Fruit fly (Drosophila melanogaster) whole organism, embryonic: ENCODE measurements around the gene CG16953.
A peak's percentile ranks its signal among the peaks of the same experiment; 100 is the strongest.

ENCODE experiments used
- Ada2b ChIP-seq: fragments of 200-800 bp; sonication (Bioruptor generic); IDR thresholded peaks from 2 replicates; pipeline ENCODE4 v1.3.6; 2022; ENCODE audit warnings: missing biosample characterization, missing genetic modification characterization
- Aef1 ChIP-seq: fragments of 200-800 bp; sonication (Bioruptor generic); IDR thresholded peaks from 3 replicates; pipeline ENCODE4 v1.3.6; 2022; ENCODE audit warnings: missing biosample characterization, missing genetic modification characterization
- B-H1 ChIP-seq: fragments of 200-800 bp; sonication (Bioruptor generic); IDR thresholded peaks from 3 replicates; pipeline ENCODE4 v1.3.6; 2022; ENCODE audit warnings: missing biosample characterization, missing genetic modification characterization
- CG10366 ChIP-seq: fragments of 200-800 bp; sonication (Bioruptor generic); IDR thresholded peaks from 2 replicates; pipeline ENCODE4 v1.3.6; 2022; ENCODE audit warnings: missing biosample characterization, missing genetic modification characterization
- CG12104 ChIP-seq: fragments of 200-800 bp; sonication (Bioruptor generic); optimal IDR thresholded peaks from 3 replicates; lab custom pipeline; 2016; ENCODE audit warnings: missing biosample characterization, missing genetic modification characterization
- CG12769 ChIP-seq: fragments of 200-800 bp; sonication (Bioruptor generic); optimal IDR thresholded peaks from 2 replicates; lab custom pipeline; 2019; ENCODE audit warnings: missing biosample characterization, mild to moderate bottlenecking, missing genetic modification characterization, moderate library complexity
- CG13624 ChIP-seq: fragments of 200-800 bp; sonication (Bioruptor generic); optimal IDR thresholded peaks from 2 replicates; lab custom pipeline; 2016; ENCODE audit warnings: missing biosample characterization, missing genetic modification characterization
- CG14441 ChIP-seq: fragments of 200-800 bp; sonication (Bioruptor generic); IDR thresholded peaks from 2 replicates; pipeline ENCODE4 v1.3.6; 2022; ENCODE audit warnings: missing biosample characterization, missing genetic modification characterization
- CG15514 ChIP-seq: fragments of 200-800 bp; sonication (Bioruptor generic); optimal IDR thresholded peaks from 3 replicates; lab custom pipeline; 2017; ENCODE audit warnings: missing biosample characterization, missing genetic modification characterization, mild to moderate bottlenecking, moderate library complexity, missing genetic modification reagents
- CG15601 ChIP-seq: fragments of 200-800 bp; sonication (Bioruptor generic); optimal IDR thresholded peaks from 3 replicates; lab custom pipeline; 2019; ENCODE audit warnings: missing biosample characterization, mild to moderate bottlenecking, missing genetic modification characterization, moderate library complexity
- CG2678 ChIP-seq: fragments of 200-800 bp; sonication (Bioruptor generic); optimal IDR thresholded peaks from 3 replicates; lab custom pipeline; 2019; ENCODE audit warnings: missing biosample characterization, mild to moderate bottlenecking, missing genetic modification characterization, moderate library complexity
- CG31388 ChIP-seq: fragments of 200-800 bp; sonication (Bioruptor generic); optimal IDR thresholded peaks from 2 replicates; lab custom pipeline; 2016; ENCODE audit warnings: missing biosample characterization, missing genetic modification characterization
- CG3281 ChIP-seq: fragments of 200-800 bp; sonication (Bioruptor generic); optimal IDR thresholded peaks from 3 replicates; lab custom pipeline; 2017; ENCODE audit warnings: missing biosample characterization, mild to moderate bottlenecking, missing genetic modification characterization
- CG4360 ChIP-seq: fragments of 200-800 bp; sonication (Bioruptor generic); IDR thresholded peaks from 2 replicates; pipeline ENCODE4 v1.3.6; 2022; ENCODE audit warnings: missing biosample characterization, missing genetic modification characterization
- CG6765 ChIP-seq: fragments of 200-800 bp; sonication (Bioruptor generic); optimal IDR thresholded peaks from 3 replicates; lab custom pipeline; 2017; ENCODE audit warnings: missing biosample characterization, mild to moderate bottlenecking, missing genetic modification characterization
- CG7745 ChIP-seq: fragments of 200-800 bp; sonication (Bioruptor generic); optimal IDR thresholded peaks from 2 replicates; lab custom pipeline; 2018; ENCODE audit warnings: missing biosample characterization, mild to moderate bottlenecking, missing genetic modification characterization, moderate library complexity
- CG8290 ChIP-seq, 3 experiments: fragments of 200-800 bp; sonication (Bioruptor generic); optimal IDR thresholded peaks; 2 replicates each; lab custom pipeline; 2016 to 2019; ENCODE audit warnings: missing biosample characterization in 3 of 3, missing genetic modification characterization in 3 of 3, mild to moderate bottlenecking in 2 of 3, moderate library complexity in 1 of 3
- CG9797 ChIP-seq: fragments of 200-800 bp; sonication (Bioruptor generic); optimal IDR thresholded peaks from 3 replicates; lab custom pipeline; 2018; ENCODE audit warnings: missing biosample characterization, mild to moderate bottlenecking, missing genetic modification characterization
- D19B ChIP-seq: fragments of 200-800 bp; sonication (Bioruptor generic); optimal IDR thresholded peaks from 2 replicates; lab custom pipeline; 2017; ENCODE audit warnings: missing biosample characterization, mild to moderate bottlenecking, missing genetic modification characterization
- Drgx ChIP-seq: fragments of 200-800 bp; sonication (Bioruptor generic); IDR thresholded peaks from 2 replicates; pipeline ENCODE4 v1.3.6; 2022; ENCODE audit warnings: missing biosample characterization, missing genetic modification characterization
- E2f1 ChIP-seq: fragments of 200-800 bp; sonication (Bioruptor generic); IDR thresholded peaks from 2 replicates; pipeline ENCODE4 v1.3.6; 2022; ENCODE audit warnings: missing biosample characterization, missing genetic modification characterization
- HLH3B ChIP-seq: fragments of 200-800 bp; sonication (Bioruptor generic); IDR thresholded peaks from 2 replicates; pipeline ENCODE4 v1.3.6; 2022; ENCODE audit warnings: missing biosample characterization, missing genetic modification characterization
- Hand ChIP-seq: fragments of 200-800 bp; sonication (Bioruptor generic); optimal IDR thresholded peaks from 2 replicates; lab custom pipeline; 2017; ENCODE audit warnings: mild to moderate bottlenecking, missing biosample characterization, missing genetic modification reagents, missing genetic modification characterization
- Max ChIP-seq: fragments of 200-800 bp; sonication (Bioruptor generic); optimal IDR thresholded peaks from 2 replicates; lab custom pipeline; 2016; ENCODE audit warnings: missing biosample characterization, mild to moderate bottlenecking, missing genetic modification characterization
- Meics ChIP-seq: fragments of 200-800 bp; sonication (Bioruptor generic); optimal IDR thresholded peaks from 2 replicates; lab custom pipeline; 2017; ENCODE audit warnings: missing biosample characterization, mild to moderate bottlenecking, missing genetic modification characterization
- NC2α ChIP-seq: fragments of 200-800 bp; sonication (Bioruptor generic); optimal IDR thresholded peaks from 2 replicates; lab custom pipeline; 2016; ENCODE audit warnings: missing biosample characterization, missing genetic modification characterization
- Nf-YB ChIP-seq: fragments of 200-800 bp; sonication (Bioruptor generic); optimal IDR thresholded peaks from 3 replicates; lab custom pipeline; 2019; ENCODE audit warnings: missing biosample characterization, mild to moderate bottlenecking, missing genetic modification characterization, moderate library complexity
- Nf-YC ChIP-seq: fragments of 200-800 bp; optimal IDR thresholded peaks from 3 replicates; lab custom pipeline; 2019; ENCODE audit warnings: missing biosample characterization, mild to moderate bottlenecking, missing genetic modification characterization, moderate library complexity
- Ssrp ChIP-seq: fragments of 200-800 bp; sonication (Bioruptor generic); optimal IDR thresholded peaks from 2 replicates; lab custom pipeline; 2018; ENCODE audit warnings: missing biosample characterization, mild to moderate bottlenecking, missing genetic modification characterization, moderate library complexity
- Xrp1 ChIP-seq: fragments of 200-800 bp; sonication (Bioruptor generic); IDR thresholded peaks from 2 replicates; pipeline ENCODE4 v1.3.6; 2022; ENCODE audit warnings: missing biosample characterization, missing genetic modification characterization
- YL-1 ChIP-seq: fragments of 200-800 bp; sonication (Bioruptor generic); optimal IDR thresholded peaks from 3 replicates; lab custom pipeline; 2017; ENCODE audit warnings: missing biosample characterization, mild to moderate bottlenecking, missing genetic modification characterization
- exex ChIP-seq: fragments of 200-800 bp; sonication (Bioruptor generic); optimal IDR thresholded peaks from 4 replicates; lab custom pipeline; 2018; ENCODE audit warnings: missing biosample characterization, mild to moderate bottlenecking, missing genetic modification characterization, moderate library complexity
- fu2 ChIP-seq: fragments of 200-800 bp; sonication (Bioruptor generic); optimal IDR thresholded peaks from 2 replicates; lab custom pipeline; 2016; ENCODE audit warnings: missing biosample characterization, missing genetic modification characterization
- gfzf ChIP-seq: fragments of 200-800 bp; sonication (Bioruptor generic); optimal IDR thresholded peaks from 2 replicates; lab custom pipeline; 2016; ENCODE audit warnings: missing biosample characterization, mild to moderate bottlenecking, missing genetic modification characterization, moderate library complexity
- gro ChIP-seq: fragments of 200-800 bp; sonication (Bioruptor generic); optimal IDR thresholded peaks from 2 replicates; lab custom pipeline; 2016; ENCODE audit warnings: missing biosample characterization, missing genetic modification characterization
- hbn ChIP-seq: fragments of 200-800 bp; sonication (Bioruptor generic); IDR thresholded peaks from 2 replicates; pipeline ENCODE4 v1.3.6; 2022; ENCODE audit warnings: missing biosample characterization, missing genetic modification characterization; ENCODE audit not compliant: partially characterized antibody
- lab ChIP-seq: fragments of 200-800 bp; sonication (Bioruptor generic); optimal IDR thresholded peaks from 3 replicates; lab custom pipeline; 2017; ENCODE audit warnings: missing biosample characterization, missing genetic modification characterization, mild to moderate bottlenecking, moderate library complexity, missing genetic modification reagents
- org-1 ChIP-seq: fragments of 200-800 bp; sonication (Bioruptor generic); optimal IDR thresholded peaks from 2 replicates; lab custom pipeline; 2017; ENCODE audit warnings: missing biosample characterization, missing genetic modification characterization
- prd ChIP-seq, 3 experiments: fragments of >200 bp in 2 of 3; fragments of 200-800 bp in 1 of 3; sonication (Bioruptor generic) in 1 of 3; optimal IDR thresholded peaks in 2 of 3; IDR thresholded peaks in 1 of 3; 2 replicates in 2 of 3; 3 replicates in 1 of 3; pipeline versions ENCODE4 v1.3.6 to Lab custom; 2017 to 2022; ENCODE audit warnings: missing biosample characterization in 1 of 3, missing genetic modification characterization in 1 of 3
- pros ChIP-seq: fragments of 200-800 bp; sonication (Bioruptor generic); optimal IDR thresholded peaks from 3 replicates; lab custom pipeline; 2019; ENCODE audit warnings: missing biosample characterization, mild to moderate bottlenecking, missing genetic modification characterization, moderate library complexity
- psq ChIP-seq: fragments of 200-800 bp; sonication (Bioruptor generic); optimal IDR thresholded peaks from 2 replicates; lab custom pipeline; 2017; ENCODE audit warnings: missing biosample characterization, missing genetic modification characterization
- pzg ChIP-seq: fragments of 200-800 bp; sonication (Bioruptor generic); optimal IDR thresholded peaks from 3 replicates; lab custom pipeline; 2018; ENCODE audit warnings: missing biosample characterization, mild to moderate bottlenecking, missing genetic modification characterization, moderate library complexity
- sc ChIP-seq, 3 experiments: fragments of >200 bp in 2 of 3; fragments of 200-800 bp in 1 of 3; sonication (Bioruptor generic) in 1 of 3; optimal IDR thresholded peaks; 2 replicates in 2 of 3; 3 replicates in 1 of 3; lab custom pipeline; 2017; ENCODE audit warnings: mild to moderate bottlenecking in 1 of 3, missing biosample characterization in 1 of 3, missing genetic modification characterization in 1 of 3, missing genetic modification reagents in 1 of 3
- sim ChIP-seq: fragments of 200-800 bp; sonication (Bioruptor generic); IDR thresholded peaks from 2 replicates; pipeline ENCODE4 v1.3.6; 2022; ENCODE audit warnings: missing biosample characterization, missing genetic modification characterization
- sisA ChIP-seq: fragments of 200-800 bp; sonication (Bioruptor generic); IDR thresholded peaks from 2 replicates; pipeline ENCODE4 v1.3.6; 2022; ENCODE audit warnings: missing biosample characterization, missing genetic modification characterization
- tap ChIP-seq: fragments of 200-800 bp; optimal IDR thresholded peaks from 3 replicates; lab custom pipeline; 2019; ENCODE audit warnings: missing biosample characterization, mild to moderate bottlenecking, missing genetic modification characterization, moderate library complexity
- unpg ChIP-seq: fragments of 200-800 bp; sonication (Bioruptor generic); optimal IDR thresholded peaks from 3 replicates; lab custom pipeline; 2018; ENCODE audit warnings: missing biosample characterization, mild to moderate bottlenecking, missing genetic modification characterization, moderate library complexity
- vvl ChIP-seq: fragments of 200-800 bp; sonication (Bioruptor generic); IDR thresholded peaks from 2 replicates; pipeline ENCODE4 v1.3.6; 2022; ENCODE audit warnings: missing biosample characterization, missing genetic modification characterization

CG16953 gene

dm6 chr3R:20560019-20560667 is 25.5 kb downstream of the CG16953 start, which contains the start of gene CG15922 (continued):
- TF ChIP-seq YL-1 (peak; percentile 8), sc (optimal IDR thresholded peaks at IDR 0.05; lab: Kevin White, UChicago) (no peak), sc (GFP tag; optimal IDR thresholded peaks at IDR 0.05; lab: Kevin White, UChicago) (no peak), CG8290 (GFP tag; optimal IDR thresholded peaks at IDR 0.05; lab: Kevin White, UChicago) (no peak), CG8290 (tag; optimal IDR thresholded peaks at IDR 0.05; lab: Kevin White, UChicago) (peak in 1 of 2 experiments; percentile 23), Drgx (GFP tag; lab: Robert Waterston, UW) (peak; percentile 16; the same call in 1 of the 2 replicates), gfzf (GFP tag; lab: Kevin White, UChicago) (peak; percentile 77), Meics (GFP tag; lab: Kevin White, UChicago) (peak; percentile 28), CG9797 (peak; percentile 65), pros (GFP tag; lab: Kevin White, UChicago) (no peak), CG6765 (GFP tag; lab: Kevin White, UChicago) (no peak), gro (peak; percentile 12), Xrp1 (0 out of 2 replicates have a peak, but pooled peaks have one; percentile 8), unpg (GFP tag; lab: Kevin White, UChicago) (no peak), sisA (GFP tag; lab: Robert Waterston, UW) (no peak), E2f1 (GFP tag; lab: Robert Waterston, UW) (no peak), CG14441 (GFP tag; lab: Robert Waterston, UW) (peak; percentile 34; the same call in 1 of the 2 replicates), CG31388 (GFP tag; lab: Kevin White, UChicago) (no peak), tap (tag; lab: Kevin White, UChicago) (no peak), B-H1 (peak; percentile 14; the same call in 1 of the 3 replicates), CG12104 (GFP tag; lab: Kevin White, UChicago) (peak; percentile 39), D19B (peak; percentile 67), Nf-YB (GFP tag; lab: Kevin White, UChicago) (no peak), CG12769 (tag; lab: Kevin White, UChicago) (peak; percentile 12), Max (peak; percentile 14), NC2α (GFP tag; lab: Kevin White, UChicago) (no peak), Hand (GFP tag; lab: Kevin White, UChicago) (no peak), psq (GFP tag; lab: Kevin White, UChicago) (no peak), HLH3B (GFP tag; lab: Robert Waterston, UW) (peak; percentile 41; the same call in 1 of the 2 replicates), fu2 (GFP tag; lab: Kevin White, UChicago) (no peak), Nf-YC (no peak), CG7745 (tag; lab: Kevin White, UChicago) (peak; percentile 33), vvl (GFP tag; lab: Robert Waterston, UW) (peak; percentile 27; the same call in 1 of the 2 replicates), Aef1 (GFP tag; lab: Robert Waterston, UW) (peak; percentile 23; the same call in 1 of the 3 replicates), Ssrp (tag; lab: Kevin White, UChicago) (peak; percentile 38), CG4360 (GFP tag; lab: Robert Waterston, UW) (no peak), prd (optimal IDR thresholded peaks at IDR 0.05; lab: Kevin White, UChicago) (no peak), prd (GFP tag; IDR thresholded peaks at IDR 0.05; lab: Robert Waterston, UW) (peak; percentile 7; the same call in 1 of the 3 replicates), sim (GFP tag; lab: Robert Waterston, UW) (no peak), CG3281 (GFP tag; lab: Kevin White, UChicago) (peak; percentile 3), CG15514 (GFP tag; lab: Kevin White, UChicago) (no peak), CG13624 (GFP tag; lab: Kevin White, UChicago) (no peak), CG10366 (GFP tag; lab: Robert Waterston, UW) (no peak), CG2678 (peak; percentile 50), CG15601 (peak; percentile 17), pzg (GFP tag; lab: Kevin White, UChicago) (peak; percentile 60), lab (GFP tag; lab: Kevin White, UChicago) (peak; percentile 5), hbn (GFP tag; lab: Robert Waterston, UW) (no peak), exex (tag; lab: Kevin White, UChicago) (peak; percentile 52), org-1 (GFP tag; lab: Kevin White, UChicago) (no peak), Ada2b (no peak)
